Fruit fly (Drosophila melanogaster): ENCODE measurements around the gene Rab23.

dm6 chr3R:5694461-5694860 is 9.2 kb upstream of the Rab23 start:
- no peak for TF ChIP-seq tai (GFP tag; optimal IDR thresholded peaks at IDR 0.05)
- TF ChIP-seq psq (GFP tag; optimal IDR thresholded peaks at IDR 0.05): no peak
- peak; percentile 6 for TF ChIP-seq h (GFP tag; optimal IDR thresholded peaks at IDR 0.05)
- no peak for TF ChIP-seq Jra (GFP tag; optimal IDR thresholded peaks at IDR 0.05)
- no peak for TF ChIP-seq GATAd (GFP tag; optimal IDR thresholded peaks at IDR 0.05)
- no peak for TF ChIP-seq br (GFP tag; optimal IDR thresholded peaks at IDR 0.05)

All from whole organism, wandering third instar larva.